Worm (Caenorhabditis elegans) whole organism, mixed stage, embryonic: Measurements from ENCODE around the gene clec-119.

Source experiments
- elt-3 ChIP-seq: fragments of 150-350 bp; optimal IDR thresholded peaks from 2 replicates; lab custom pipeline; 2014; ENCODE audit warnings: missing biosample characterization, missing genetic modification characterization
- mep-1 ChIP-seq: fragments of 150-350 bp; optimal IDR thresholded peaks from 2 replicates; lab custom pipeline; 2017; ENCODE audit warnings: missing biosample characterization, missing genetic modification reagents, missing genetic modification characterization, inconsistent platforms
- nhr-12 ChIP-seq: fragments of 150-350 bp; optimal IDR thresholded peaks from 2 replicates; lab custom pipeline; 2014; ENCODE audit warnings: missing biosample characterization, missing genetic modification characterization
- nhr-2 ChIP-seq: fragments of 150-350 bp; optimal IDR thresholded peaks from 2 replicates; lab custom pipeline; 2014; ENCODE audit warnings: missing biosample characterization, missing genetic modification characterization
- nhr-28 ChIP-seq: fragments of 150-350 bp; optimal IDR thresholded peaks from 2 replicates; lab custom pipeline; 2014; ENCODE audit warnings: missing biosample characterization, missing genetic modification characterization
- nhr-76 ChIP-seq: sonication (generic microtip); optimal IDR thresholded peaks from 2 replicates; lab custom pipeline; 2017; ENCODE audit warnings: missing biosample characterization, missing genetic modification characterization
- unc-120 ChIP-seq: sonication (generic microtip); optimal IDR thresholded peaks from 2 replicates; lab custom pipeline; 2017; ENCODE audit warnings: missing genetic modification characterization, missing compliant biosample characterization; ENCODE audit not compliant: poor library complexity, severe bottlenecking
- unc-62 ChIP-seq: fragments of 150-350 bp; optimal IDR thresholded peaks from 2 replicates; lab custom pipeline; 2014; ENCODE audit warnings: missing biosample characterization, missing genetic modification reagents, missing genetic modification characterization
- ztf-11 ChIP-seq: fragments of 150-350 bp; optimal IDR thresholded peaks from 2 replicates; lab custom pipeline; 2014; ENCODE audit warnings: missing biosample characterization, missing genetic modification characterization

- TF ChIP-seq mep-1: no peak
- TF ChIP-seq elt-3 (tag; lab: Kevin White, UChicago): no peak
- TF ChIP-seq nhr-28 (tag; lab: Kevin White, UChicago): no peak
- no peak for TF ChIP-seq unc-120 (tag; lab: Kevin White, UChicago)
- no peak for TF ChIP-seq unc-62 (GFP tag; lab: Kevin White, UChicago)
- no peak for TF ChIP-seq nhr-2 (tag; lab: Kevin White, UChicago)
- no peak for TF ChIP-seq nhr-12 (tag; lab: Kevin White, UChicago)
- no peak for TF ChIP-seq nhr-76 (tag; lab: Kevin White, UChicago)
- no peak for TF ChIP-seq ztf-11 (tag; lab: Kevin White, UChicago)
These were observed 26.8 kb upstream of the clec-119 start for ce11 chrII:1228943-1229342.
